Fruit fly (Drosophila melanogaster) S2 (cell line): Measurements from ENCODE around the gene nudC.

Experiments used
- CG8478 ChIP-seq: fragments of >200 bp; optimal IDR thresholded peaks from 2 replicates; lab custom pipeline; 2018
- CTCF ChIP-seq, 2 experiments: fragments of >200 bp; optimal IDR thresholded peaks; 2 replicates each; lab custom pipeline; 2018

The nudC gene

DNA sequence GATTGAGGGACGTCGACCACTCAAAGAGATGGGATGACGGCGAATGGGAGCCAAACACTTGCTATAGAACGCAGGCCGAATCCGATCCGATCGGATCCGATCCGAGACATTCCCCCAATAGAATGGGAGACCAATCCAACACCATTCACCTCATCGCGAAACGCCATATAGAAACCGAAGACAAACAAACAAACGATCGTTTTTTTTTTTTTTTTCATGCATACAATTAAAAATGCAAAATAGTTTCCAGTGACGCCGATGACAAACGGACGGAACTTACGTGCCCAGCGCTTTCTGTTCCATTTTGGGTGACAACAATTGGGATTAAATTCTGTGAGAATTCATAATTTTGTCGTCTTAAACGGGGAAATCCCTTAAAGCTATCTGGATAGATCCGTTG, 9.2 kb downstream of the nudC start:
- TF ChIP-seq CTCF (optimal IDR thresholded peaks at IDR 0.05; lab: Kevin White, UChicago) = no peak
- no peak for TF ChIP-seq CG8478 (lab: Kevin White, UChicago)

DNA sequence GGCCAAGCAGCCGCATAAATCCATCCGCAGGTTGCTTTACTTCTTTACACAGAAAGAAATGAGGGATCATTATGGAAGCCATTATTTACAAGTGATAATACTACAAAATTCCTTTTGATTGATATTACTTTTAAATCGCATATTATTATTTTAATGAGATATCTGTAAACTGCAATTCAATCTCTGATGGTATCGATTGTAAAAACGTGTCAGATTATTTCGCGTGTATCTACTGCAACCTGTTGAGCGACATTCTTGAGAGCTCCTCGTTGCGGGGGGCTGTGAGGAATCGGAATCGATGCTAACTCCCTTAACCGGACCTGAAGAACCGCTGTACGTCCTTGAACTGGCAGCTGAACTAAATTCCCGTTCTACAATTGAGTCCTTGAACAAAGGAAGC, 13.3 kb downstream of the nudC start:
- TF ChIP-seq CTCF (optimal IDR thresholded peaks at IDR 0.05; lab: Kevin White, UChicago) = no peak
- no peak for TF ChIP-seq CG8478 (lab: Kevin White, UChicago)

DNA sequence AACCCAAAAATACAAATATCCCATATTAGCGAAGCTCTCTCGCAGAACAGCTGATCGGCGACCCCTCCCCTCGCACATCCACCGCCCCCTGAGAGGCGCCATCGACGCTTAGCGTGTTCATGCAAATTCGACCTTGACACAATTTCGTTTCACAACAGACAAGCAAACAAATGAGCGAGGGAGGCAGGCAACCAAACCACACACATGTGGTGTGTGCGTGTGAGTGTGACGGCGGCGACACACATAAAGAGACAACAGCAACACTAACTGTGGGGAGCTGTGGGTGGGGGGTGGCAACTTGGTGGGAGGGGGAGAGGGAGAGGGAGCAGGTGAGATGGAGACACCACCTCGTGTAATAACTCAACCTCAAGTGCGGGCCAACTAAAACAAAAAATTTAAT, 19.9 kb downstream of the nudC start:
- TF ChIP-seq CG8478 (lab: Kevin White, UChicago) = no peak
- no peak for TF ChIP-seq CTCF (optimal IDR thresholded peaks at IDR 0.05; lab: Kevin White, UChicago)

DNA sequence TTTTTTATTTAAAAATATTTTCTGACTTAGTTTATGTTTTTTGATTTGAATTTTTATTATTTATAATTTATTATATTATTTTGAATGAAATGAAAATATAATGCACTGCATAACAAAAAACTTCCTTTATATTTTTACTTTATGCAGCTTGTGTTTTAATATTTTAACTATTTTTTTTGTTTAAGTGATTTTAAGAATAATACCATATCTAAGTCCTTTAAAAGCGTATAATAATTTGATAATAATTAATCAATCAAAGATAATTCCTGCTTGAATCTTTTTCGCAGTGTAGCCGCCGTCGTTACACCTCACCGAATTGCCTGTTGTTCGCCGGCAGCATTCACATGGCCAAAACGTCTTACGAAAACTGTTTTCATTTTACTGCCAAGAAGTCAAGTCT, 20.4 kb downstream of the nudC start:
- TF ChIP-seq CTCF (optimal IDR thresholded peaks at IDR 0.05; lab: Kevin White, UChicago) (no peak), CG8478 (lab: Kevin White, UChicago) (no peak)

DNA sequence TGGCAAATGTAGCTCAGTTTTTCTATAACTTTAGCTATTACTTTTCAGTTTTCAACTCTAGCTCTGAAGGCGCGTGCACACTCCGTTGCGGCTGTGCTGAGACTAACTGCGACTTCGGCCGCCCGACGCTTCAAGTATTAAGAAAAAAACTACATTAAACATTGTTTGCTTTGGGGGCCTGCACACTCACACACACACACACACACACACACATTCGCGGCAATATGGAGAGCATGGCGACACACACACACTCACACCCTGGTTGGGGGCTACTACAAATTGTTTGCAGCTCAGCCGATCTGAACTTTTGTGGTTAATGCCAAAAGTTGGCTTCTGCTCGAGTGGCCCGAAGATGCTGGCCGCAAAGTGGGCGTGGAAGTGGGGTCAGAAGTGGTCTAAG, 24.2 kb downstream of the nudC start, which contains the start of gene CG13024:
CG13024 (minus strand) TSS at position 108 of the 400 bp plus-strand sequence.
- TF ChIP-seq CTCF (optimal IDR thresholded peaks at IDR 0.05; lab: Kevin White, UChicago) (no peak), CG8478 (lab: Kevin White, UChicago) (no peak)

DNA sequence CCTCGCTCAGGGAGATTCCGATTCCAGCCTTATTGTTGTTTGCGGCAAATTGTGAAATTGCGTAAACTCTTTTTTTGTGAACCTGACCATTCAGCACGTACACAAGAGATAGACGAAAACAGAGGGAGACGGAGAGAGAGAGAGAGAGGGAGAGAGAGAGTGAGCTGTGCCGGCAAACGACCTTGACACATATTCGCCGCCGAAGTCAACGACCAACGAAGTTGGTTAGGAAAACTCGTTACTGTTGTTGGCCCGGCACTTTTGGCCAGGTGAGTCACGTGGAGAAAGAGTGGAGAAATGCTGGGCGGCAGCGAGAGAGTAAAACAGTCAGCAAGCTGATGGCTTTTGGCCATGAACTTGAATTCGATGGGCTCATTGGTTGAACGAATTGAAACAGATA, 25.2 kb downstream of the nudC start:
- TF ChIP-seq CTCF (optimal IDR thresholded peaks at IDR 0.05; lab: Kevin White, UChicago) (no peak), CG8478 (lab: Kevin White, UChicago) (no peak)

DNA sequence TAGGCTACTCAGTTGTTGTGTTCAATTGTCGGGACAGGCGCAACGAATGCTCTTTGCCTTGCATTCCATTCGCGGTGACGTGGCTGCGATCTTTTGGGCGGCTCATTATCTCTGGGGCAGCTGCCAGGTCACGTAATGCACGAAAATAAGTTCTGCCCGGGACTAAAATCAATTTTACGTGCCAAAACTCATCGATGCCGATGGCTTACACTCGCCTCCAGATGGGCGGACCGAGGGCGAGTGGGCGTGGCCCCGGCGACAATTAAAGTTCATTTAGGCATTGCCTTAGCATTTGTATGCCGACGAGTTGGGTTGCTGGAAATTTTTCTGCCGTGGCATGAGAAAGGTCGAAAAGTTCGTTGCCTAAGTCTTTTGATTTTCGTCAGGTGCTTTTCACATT, 31.9 kb downstream of the nudC start:
- TF ChIP-seq CTCF (optimal IDR thresholded peaks at IDR 0.05; lab: Kevin White, UChicago) = no peak
- no peak for TF ChIP-seq CG8478 (lab: Kevin White, UChicago)

DNA sequence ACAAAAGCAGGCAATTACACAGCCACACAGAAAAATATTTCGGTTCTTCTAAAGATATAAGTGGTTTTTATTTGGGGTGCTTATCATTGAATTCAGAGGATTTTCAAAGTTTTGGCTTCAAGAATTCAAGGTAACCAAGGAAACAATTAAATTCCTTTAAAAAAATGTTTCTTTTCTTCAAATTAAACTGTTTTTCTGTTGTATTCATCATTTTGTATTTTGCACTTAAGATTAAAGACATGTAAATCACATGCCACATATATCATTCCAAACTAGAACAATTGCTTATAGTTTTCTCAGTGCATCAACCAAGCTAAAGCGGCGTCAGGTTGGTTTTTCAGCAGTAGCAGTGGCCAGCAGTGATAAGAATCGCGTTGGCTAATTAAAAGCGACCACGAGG, 35.7 kb downstream of the nudC start:
- TF ChIP-seq CTCF (optimal IDR thresholded peaks at IDR 0.05; lab: Kevin White, UChicago) (no peak), CG8478 (lab: Kevin White, UChicago) (no peak)

DNA sequence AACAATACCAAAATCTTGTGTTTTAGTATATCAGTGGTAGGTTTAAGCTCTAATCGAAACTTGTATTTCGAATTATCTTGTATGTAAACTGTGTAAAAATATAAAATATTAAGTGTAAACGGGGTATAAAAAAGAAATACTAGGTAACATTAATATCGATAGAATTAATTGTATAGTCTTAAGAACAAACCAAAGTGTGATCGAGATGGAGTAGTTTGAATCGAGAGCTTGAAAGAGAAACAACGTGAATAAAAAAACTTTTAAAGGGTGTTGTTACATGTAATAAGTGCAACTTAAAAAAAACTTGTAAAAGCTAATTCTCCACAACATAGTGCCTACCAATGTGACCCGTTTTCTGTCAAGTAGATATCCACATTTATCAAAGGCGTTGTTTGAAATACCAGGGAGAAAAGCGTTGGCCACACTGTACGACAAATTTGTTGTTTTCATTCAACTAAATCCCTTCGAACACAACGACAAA, 37.3 kb downstream of the nudC start, which contains the start of gene TSG101:
TSG101 (plus strand) TSS at position 208 of the 481 bp plus-strand sequence.
- TF ChIP-seq CG8478 (lab: Kevin White, UChicago) = no peak
- peak in 1 of 2 experiments; percentile 18 for TF ChIP-seq CTCF (optimal IDR thresholded peaks at IDR 0.05; lab: Kevin White, UChicago)

DNA sequence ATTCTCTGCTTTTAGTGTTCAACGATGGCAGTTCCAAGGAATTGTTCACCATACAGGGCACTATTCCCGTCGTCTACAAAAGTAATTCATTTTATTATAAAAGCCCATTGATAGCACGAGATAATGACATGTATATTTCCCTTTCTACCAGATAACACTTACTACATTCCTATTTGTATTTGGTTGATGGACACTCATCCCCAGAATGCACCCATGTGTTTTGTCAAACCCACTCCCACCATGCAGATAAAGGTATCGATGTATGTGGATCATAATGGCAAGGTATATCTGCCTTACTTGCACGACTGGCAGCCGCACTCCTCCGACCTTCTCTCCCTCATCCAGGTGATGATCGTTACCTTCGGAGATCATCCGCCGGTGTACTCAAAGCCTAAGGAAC, 38.2 kb downstream of the nudC start:
- TF ChIP-seq CTCF (optimal IDR thresholded peaks at IDR 0.05; lab: Kevin White, UChicago) (no peak), CG8478 (lab: Kevin White, UChicago) (no peak)

DNA sequence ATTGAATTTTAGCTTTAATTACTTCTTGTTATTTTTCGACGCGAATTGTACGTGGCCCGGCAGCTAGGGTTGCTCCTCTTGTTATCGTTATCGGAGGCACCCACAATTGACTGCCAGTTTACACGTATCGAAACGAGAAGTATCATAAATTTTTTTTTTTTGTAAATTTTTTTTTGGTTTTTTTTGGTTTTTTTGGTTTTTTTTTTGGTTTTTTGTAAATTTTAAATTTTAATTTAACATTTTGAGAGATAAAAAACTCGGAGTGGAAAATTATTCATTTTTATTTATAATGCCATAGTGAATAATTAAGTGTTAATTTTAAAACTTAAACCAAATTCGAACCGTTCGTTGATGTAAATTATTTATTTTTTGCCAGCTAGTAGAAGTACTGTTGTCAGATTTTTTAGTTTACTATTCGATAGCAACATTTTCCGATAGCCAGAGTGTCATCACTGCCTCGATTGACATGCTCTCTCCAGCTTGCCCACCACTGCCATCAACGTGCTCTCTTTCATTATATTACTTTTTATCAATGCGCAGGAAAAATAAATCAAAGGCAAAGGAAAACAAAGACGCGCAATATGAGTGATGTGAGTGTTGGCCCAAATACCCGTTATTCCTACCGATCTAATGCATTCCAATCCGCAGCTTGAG, 40.3 kb downstream of the nudC start, which contains the start of the genes kud and Zcchc7:
kud (minus strand) TSS at position 72 of the 654 bp plus-strand sequence.
Zcchc7 (plus strand) TSS at position 467 of the 654 bp plus-strand sequence.
- no peak for TF ChIP-seq CTCF (optimal IDR thresholded peaks at IDR 0.05; lab: Kevin White, UChicago)
- no peak for TF ChIP-seq CG8478 (lab: Kevin White, UChicago)

DNA sequence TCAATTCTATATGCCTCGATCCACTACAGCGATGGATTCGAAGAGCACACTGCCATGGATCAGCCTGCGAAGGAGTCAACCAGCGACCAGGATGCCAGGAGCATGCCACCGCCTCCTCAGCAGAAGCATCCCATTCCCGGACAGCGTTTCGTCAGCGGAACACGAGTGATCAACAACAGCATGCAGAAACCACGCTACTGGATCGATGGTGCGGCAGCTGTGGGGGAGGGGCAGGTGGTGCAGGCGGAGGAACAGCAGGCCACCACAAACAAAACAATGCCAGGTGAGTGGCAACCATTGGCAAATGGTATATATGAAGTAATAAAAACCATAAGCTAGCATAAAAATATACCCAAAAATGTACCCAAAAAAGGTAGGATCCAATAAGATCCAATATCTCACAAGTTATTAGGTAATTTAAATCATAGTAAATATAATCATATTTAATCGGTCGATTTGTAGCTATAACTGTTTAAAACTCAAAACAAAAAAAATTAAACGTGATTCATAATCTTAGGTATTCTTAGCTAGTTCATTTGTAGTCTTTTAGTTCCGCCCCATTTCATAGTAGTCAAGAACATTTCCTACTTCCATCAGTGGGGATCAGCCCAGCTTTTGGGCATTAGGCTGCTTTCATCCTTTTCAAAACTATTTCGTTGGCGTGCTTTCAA, 40.9 kb downstream of the nudC start, which contains the start of gene CG32161:
CG32161 (plus strand) TSS at position 621 of the 671 bp plus-strand sequence.
- TF ChIP-seq CTCF (optimal IDR thresholded peaks at IDR 0.05; lab: Kevin White, UChicago) (no peak), CG8478 (lab: Kevin White, UChicago) (no peak)

DNA sequence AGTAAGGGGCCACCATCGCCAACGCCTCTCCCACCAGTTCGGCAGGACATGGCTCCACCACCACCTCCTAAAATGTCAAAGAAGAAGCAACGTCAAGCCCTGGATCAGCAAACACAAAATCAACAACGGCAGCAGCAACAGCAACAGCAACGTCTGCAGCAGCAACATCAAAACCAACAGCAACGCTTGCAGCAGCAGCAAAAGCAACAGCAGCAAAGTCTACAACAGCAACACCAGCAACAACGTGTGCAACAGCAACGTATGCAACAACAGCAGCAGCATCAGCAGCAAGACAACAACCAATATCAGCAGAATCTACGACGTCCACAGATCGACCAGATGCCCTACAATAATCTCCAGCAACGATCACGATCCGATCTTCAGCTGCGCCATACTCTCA, 46.8 kb downstream of the nudC start:
- TF ChIP-seq CG8478 (lab: Kevin White, UChicago) (no peak), CTCF (optimal IDR thresholded peaks at IDR 0.05; lab: Kevin White, UChicago) (no peak)

DNA sequence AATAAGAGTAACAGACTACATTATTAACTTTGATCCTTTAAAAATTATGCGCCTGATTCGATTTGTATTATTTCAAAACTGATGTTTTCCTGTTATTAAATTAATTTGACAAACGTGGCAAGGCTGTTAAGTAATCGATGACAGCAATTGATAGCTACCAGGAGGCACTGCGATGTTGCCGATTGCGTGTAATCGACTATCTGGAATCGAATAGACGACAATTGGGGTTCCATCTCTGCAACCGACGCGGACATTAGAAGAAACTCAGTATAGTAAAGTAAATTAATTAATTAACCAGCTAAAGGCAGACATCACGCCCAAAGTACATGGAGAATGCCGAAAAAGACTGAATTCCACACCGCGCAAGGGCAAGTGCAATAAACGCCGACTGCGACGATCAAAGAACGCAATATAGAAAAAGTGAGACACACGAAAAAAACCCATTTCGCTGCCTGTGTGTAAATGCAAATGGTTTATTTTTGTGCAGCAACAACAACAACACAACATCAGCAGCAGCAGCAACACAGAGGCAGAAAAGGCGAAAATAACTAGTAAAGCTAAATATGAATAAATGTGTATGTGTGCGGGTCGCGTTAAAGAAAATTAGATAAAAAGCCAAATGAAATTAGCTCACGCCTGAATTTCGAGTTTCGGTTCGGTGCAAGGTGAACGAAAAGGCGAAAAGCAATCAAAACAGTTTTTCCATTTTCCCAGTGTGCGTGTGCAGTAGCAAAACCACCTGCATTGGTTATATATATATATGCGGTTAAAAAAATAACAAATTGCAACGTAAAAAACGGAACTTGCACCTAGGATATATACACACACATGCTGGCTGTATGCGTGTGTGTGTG, 49.0 kb downstream of the nudC start, which contains the start of gene sina:
sina (plus strand) TSS at position 219 of the 854 bp plus-strand sequence.
- TF ChIP-seq CTCF (optimal IDR thresholded peaks at IDR 0.05; lab: Kevin White, UChicago) = peak; percentile 11 to 28
- TF ChIP-seq CG8478 (lab: Kevin White, UChicago) = no peak
